Worm (Caenorhabditis elegans) whole organism, young adult: ENCODE data around the gene B0464.9.

Source experiments
- B0019.2 ChIP-seq: fragments of 200-800 bp; sonication (Bioruptor generic); conservative IDR thresholded peaks from 2 replicates; pipeline ENCODE4 v1.3.6; 2022; ENCODE audit warnings: missing genetic modification reagents, missing genetic modification characterization, missing compliant biosample characterization
- B0035.1 ChIP-seq: sonication (generic microtip); optimal IDR thresholded peaks from 2 replicates; lab custom pipeline; 2016; ENCODE audit warnings: missing genetic modification characterization, mild to moderate bottlenecking, missing compliant biosample characterization, missing genotype, missing genetic modification reagents
- C06A6.2 ChIP-seq: fragments of 200-800 bp; sonication (Bioruptor generic); conservative IDR thresholded peaks from 2 replicates; pipeline ENCODE4 v1.3.6; 2022; ENCODE audit warnings: missing genetic modification characterization, missing compliant biosample characterization
- F49E8.2 ChIP-seq: sonication (generic microtip); optimal IDR thresholded peaks from 3 replicates; lab custom pipeline; 2017; ENCODE audit warnings: missing genetic modification characterization, mild to moderate bottlenecking, missing compliant biosample characterization, antibody characterized with exemption, moderate library complexity; ENCODE audit not compliant: insufficient read depth
- F52B5.7 ChIP-seq: sonication (generic microtip); optimal IDR thresholded peaks from 2 replicates; lab custom pipeline; 2016; ENCODE audit warnings: mild to moderate bottlenecking, missing genetic modification characterization, missing compliant biosample characterization
- F57A8.1 ChIP-seq: fragments of 200-800 bp; sonication (Bioruptor generic); optimal IDR thresholded peaks from 2 replicates; lab custom pipeline; 2018; ENCODE audit warnings: mild to moderate bottlenecking, missing genetic modification characterization, moderate library complexity, missing compliant biosample characterization
- K11D2.4 ChIP-seq: fragments of 200-800 bp; sonication (Bioruptor generic); IDR thresholded peaks from 2 replicates; pipeline ENCODE4 v1.3.6; 2022; ENCODE audit warnings: missing genetic modification reagents, missing genetic modification characterization, missing compliant biosample characterization
- K12H6.12 ChIP-seq: fragments of 200-800 bp; sonication (Bioruptor generic); optimal IDR thresholded peaks from 2 replicates; lab custom pipeline; 2018; ENCODE audit warnings: mild to moderate bottlenecking, missing genetic modification characterization, missing compliant biosample characterization
- Y53F4B.3 ChIP-seq: fragments of 200-800 bp; sonication (Bioruptor generic); IDR thresholded peaks from 2 replicates; pipeline ENCODE4 v1.3.6; 2022; ENCODE audit warnings: missing genetic modification reagents, missing genetic modification characterization, missing compliant biosample characterization
- Y95B8A.8 ChIP-seq: fragments of 200-800 bp; sonication (Bioruptor generic); IDR thresholded peaks from 2 replicates; pipeline ENCODE4 v1.3.6; 2022; ENCODE audit warnings: missing genetic modification reagents, missing genetic modification characterization, missing compliant biosample characterization
- ZK185.1 ChIP-seq: sonication (generic microtip); optimal IDR thresholded peaks from 2 replicates; lab custom pipeline; 2016; ENCODE audit warnings: mild to moderate bottlenecking, missing genetic modification characterization, missing compliant biosample characterization; ENCODE audit not compliant: poor library complexity, severe bottlenecking
- akir-1 ChIP-seq: fragments of 200-800 bp; sonication (Bioruptor generic); optimal IDR thresholded peaks from 2 replicates; lab custom pipeline; 2018; ENCODE audit warnings: mild to moderate bottlenecking, missing genetic modification characterization, moderate library complexity, missing compliant biosample characterization
- atf-7 ChIP-seq: sonication (generic microtip); optimal IDR thresholded peaks from 2 replicates; lab custom pipeline; 2017; ENCODE audit warnings: mild to moderate bottlenecking, missing genetic modification characterization, missing compliant biosample characterization
- ceh-27 ChIP-seq: fragments of 200-800 bp; sonication (Bioruptor generic); optimal IDR thresholded peaks from 2 replicates; lab custom pipeline; 2018; ENCODE audit warnings: mild to moderate bottlenecking, missing genetic modification characterization, moderate library complexity, missing compliant biosample characterization
- ceh-40 ChIP-seq: fragments of 200-800 bp; sonication (Bioruptor generic); IDR thresholded peaks from 2 replicates; pipeline ENCODE4 v1.3.6; 2022; ENCODE audit warnings: missing genetic modification characterization, missing compliant biosample characterization
- ceh-58 ChIP-seq: fragments of 200-800 bp; sonication (Bioruptor generic); IDR thresholded peaks from 2 replicates; pipeline ENCODE4 v1.3.6; 2022; ENCODE audit warnings: missing genetic modification characterization, missing compliant biosample characterization
- ceh-91 ChIP-seq: fragments of 200-800 bp; sonication (Bioruptor generic); IDR thresholded peaks from 2 replicates; pipeline ENCODE4 v1.3.6; 2022; ENCODE audit warnings: missing genetic modification reagents, missing genetic modification characterization, missing compliant biosample characterization
- chd-7 ChIP-seq: sonication (generic microtip); optimal IDR thresholded peaks from 2 replicates; lab custom pipeline; 2016; ENCODE audit warnings: mild to moderate bottlenecking, missing genetic modification characterization, moderate library complexity, missing compliant biosample characterization
- dox-1 ChIP-seq: fragments of 200-800 bp; sonication (Bioruptor generic); IDR thresholded peaks from 2 replicates; pipeline ENCODE4 v1.3.6; 2022; ENCODE audit warnings: missing genetic modification reagents, missing genetic modification characterization, missing compliant biosample characterization
- dpff-1 ChIP-seq: sonication (generic microtip); optimal IDR thresholded peaks from 2 replicates; lab custom pipeline; 2017; ENCODE audit warnings: mild to moderate bottlenecking, missing genetic modification characterization, missing compliant biosample characterization
- egl-18 ChIP-seq: fragments of 200-800 bp; sonication (Bioruptor generic); IDR thresholded peaks from 2 replicates; pipeline ENCODE4 v1.3.6; 2022; ENCODE audit warnings: missing genetic modification reagents, missing genetic modification characterization, missing compliant biosample characterization
- egrh-3 ChIP-seq: fragments of 200-800 bp; sonication (Bioruptor generic); IDR thresholded peaks from 2 replicates; pipeline ENCODE4 v1.3.6; 2022; ENCODE audit warnings: missing genetic modification reagents, missing genetic modification characterization, missing compliant biosample characterization
- ets-4 ChIP-seq: fragments of 200-800 bp; sonication (Bioruptor generic); optimal IDR thresholded peaks from 2 replicates; lab custom pipeline; 2018; ENCODE audit warnings: mild to moderate bottlenecking, missing genetic modification characterization, missing compliant biosample characterization
- gei-17 ChIP-seq: fragments of 200-800 bp; sonication (Bioruptor generic); optimal IDR thresholded peaks from 2 replicates; lab custom pipeline; 2018; ENCODE audit warnings: mild to moderate bottlenecking, missing genetic modification characterization, missing compliant biosample characterization
- hlh-26 ChIP-seq: fragments of 200-800 bp; sonication (Bioruptor generic); conservative IDR thresholded peaks from 2 replicates; pipeline ENCODE4 v1.3.6; 2022; ENCODE audit warnings: missing genetic modification reagents, missing genetic modification characterization, missing compliant biosample characterization
- lin-26 ChIP-seq: fragments of 200-800 bp; sonication (Bioruptor generic); IDR thresholded peaks from 2 replicates; pipeline ENCODE4 v1.3.6; 2022; ENCODE audit warnings: missing genetic modification reagents, missing genetic modification characterization, missing compliant biosample characterization
- lin-54 ChIP-seq: fragments of 200-800 bp; sonication (Bioruptor generic); optimal IDR thresholded peaks from 2 replicates; lab custom pipeline; 2018; ENCODE audit warnings: mild to moderate bottlenecking, missing genetic modification characterization, missing compliant biosample characterization
- lir-1 ChIP-seq: fragments of 200-800 bp; sonication (Bioruptor generic); conservative IDR thresholded peaks from 2 replicates; pipeline ENCODE4 v1.3.6; 2022; ENCODE audit warnings: missing genetic modification reagents, missing genetic modification characterization, missing compliant biosample characterization
- lsy-27 ChIP-seq: sonication (generic microtip); optimal IDR thresholded peaks from 2 replicates; lab custom pipeline; 2017; ENCODE audit warnings: missing genetic modification characterization, mild to moderate bottlenecking, missing compliant biosample characterization, antibody characterized with exemption, missing genotype, borderline replicate concordance; ENCODE audit not compliant: insufficient read depth
- madf-10 ChIP-seq: sonication (generic microtip); optimal IDR thresholded peaks from 2 replicates; lab custom pipeline; 2016; ENCODE audit warnings: mild to moderate bottlenecking, missing genetic modification characterization, missing compliant biosample characterization
- madf-3 ChIP-seq: fragments of 200-800 bp; sonication (Bioruptor generic); IDR thresholded peaks from 2 replicates; pipeline ENCODE4 v1.3.6; 2022; ENCODE audit warnings: missing genetic modification reagents, missing genetic modification characterization, missing compliant biosample characterization
- madf-6 ChIP-seq: fragments of 200-800 bp; sonication (Bioruptor generic); IDR thresholded peaks from 2 replicates; pipeline ENCODE4 v1.3.6; 2022; ENCODE audit warnings: missing genetic modification reagents, missing genetic modification characterization, missing compliant biosample characterization
- nfya-1 ChIP-seq: sonication (generic microtip); optimal IDR thresholded peaks from 2 replicates; lab custom pipeline; 2017; ENCODE audit warnings: antibody characterized with exemption, missing compliant biosample characterization, missing genetic modification characterization, borderline replicate concordance; ENCODE audit not compliant: insufficient read depth
- nhr-27 ChIP-seq: fragments of 200-800 bp; sonication (Bioruptor generic); optimal IDR thresholded peaks from 2 replicates; lab custom pipeline; 2018; ENCODE audit warnings: mild to moderate bottlenecking, missing genetic modification characterization, moderate library complexity, missing compliant biosample characterization
- pha-4 ChIP-seq: fragments of 150-350 bp; sonication (generic microtip); optimal IDR thresholded peaks from 2 replicates; lab custom pipeline; 2014; ENCODE audit warnings: missing biosample characterization, missing genetic modification reagents, missing genetic modification characterization
- rpc-1 ChIP-seq, 2 experiments: fragments of 150-350 bp in 1 of 2; sonication (generic microtip) in 1 of 2; optimal IDR thresholded peaks; 2 replicates each; lab custom pipeline; 2014 to 2018; ENCODE audit warnings: missing biosample characterization in 1 of 2, missing genetic modification characterization in 1 of 2, missing genetic modification reagents in 1 of 2, missing genotype in 1 of 2
- sdz-38 ChIP-seq: sonication (generic microtip); optimal IDR thresholded peaks from 2 replicates; lab custom pipeline; 2016; ENCODE audit warnings: missing genotype, missing genetic modification characterization, missing compliant biosample characterization
- snpc-1.1 ChIP-seq: sonication (generic microtip); optimal IDR thresholded peaks from 2 replicates; lab custom pipeline; 2017; ENCODE audit warnings: missing genetic modification characterization, mild to moderate bottlenecking, missing compliant biosample characterization, antibody characterized with exemption, moderate library complexity, missing genotype, missing genetic modification reagents; ENCODE audit not compliant: insufficient read depth
- snpc-4 ChIP-seq, 5 experiments: fragments of 150-350 bp in 1 of 5; sonication (generic microtip) in 4 of 5; optimal IDR thresholded peaks; 2 replicates each; lab custom pipeline; 2014 to 2018; ENCODE audit warnings: missing genetic modification characterization in 5 of 5, missing biosample characterization in 3 of 5, antibody characterized with exemption in 2 of 5, mild to moderate bottlenecking in 2 of 5, missing compliant biosample characterization in 2 of 5, missing genotype in 2 of 5, moderate library complexity in 2 of 5, missing genetic modification reagents in 1 of 5
- tbp1 ChIP-seq: fragments of 200-800 bp; sonication (Bioruptor generic); optimal IDR thresholded peaks from 2 replicates; lab custom pipeline; 2018; ENCODE audit warnings: mild to moderate bottlenecking, missing genetic modification characterization, missing compliant biosample characterization
- tlf-1 ChIP-seq: fragments of 200-800 bp; sonication (Bioruptor generic); optimal IDR thresholded peaks from 2 replicates; lab custom pipeline; 2018; ENCODE audit warnings: mild to moderate bottlenecking, missing genetic modification characterization, missing compliant biosample characterization
- unc-130 ChIP-seq: sonication (generic microtip); optimal IDR thresholded peaks from 2 replicates; lab custom pipeline; 2016; ENCODE audit warnings: missing genetic modification reagents, missing genetic modification characterization, missing compliant biosample characterization
- xnd-1 ChIP-seq: sonication (generic microtip); optimal IDR thresholded peaks from 2 replicates; lab custom pipeline; 2016; ENCODE audit warnings: missing genotype, missing genetic modification reagents, missing genetic modification characterization, missing compliant biosample characterization
- zim-3 ChIP-seq: sonication (generic microtip); optimal IDR thresholded peaks from 2 replicates; lab custom pipeline; 2017; ENCODE audit warnings: mild to moderate bottlenecking, missing genetic modification characterization, moderate library complexity, missing compliant biosample characterization
- ztf-22 ChIP-seq: fragments of 200-800 bp; sonication (Bioruptor generic); optimal IDR thresholded peaks from 2 replicates; lab custom pipeline; 2018; ENCODE audit warnings: mild to moderate bottlenecking, missing genetic modification characterization, moderate library complexity, missing compliant biosample characterization
- ztf-6 ChIP-seq: fragments of 200-800 bp; sonication (Bioruptor generic); IDR thresholded peaks from 2 replicates; pipeline ENCODE4 v1.3.6; 2022; ENCODE audit warnings: missing genetic modification reagents, missing genetic modification characterization, missing compliant biosample characterization

Gene B0464.9

ce11 chrIII:9509764-9510370 is 44.3 kb downstream of the B0464.9 start:
- TF ChIP-seq zim-3 (no peak), madf-10 (tag; lab: Kevin White, UChicago) (peak; percentile 33), dox-1 (GFP tag; lab: Robert Waterston, UW) (no peak), atf-7 (peak; percentile 51), hlh-26 (no peak), rpc-1 (optimal IDR thresholded peaks at IDR 0.05; lab: Kevin White, UChicago) (no peak), rpc-1 (tag; optimal IDR thresholded peaks at IDR 0.05; lab: Kevin White, UChicago) (no peak), K12H6.12 (tag; lab: Kevin White, UChicago) (peak; percentile 12), ceh-27 (peak; percentile 74), F52B5.7 (tag; lab: Kevin White, UChicago) (peak; percentile 73), ZK185.1 (tag; lab: Kevin White, UChicago) (peak; percentile 10), Y95B8A.8 (GFP tag; lab: Robert Waterston, UW) (no peak), madf-3 (GFP tag; lab: Robert Waterston, UW) (0 out of 2 replicates have a peak, but pooled peaks have one; percentile 29), nfya-1 (tag; lab: Kevin White, UChicago) (no peak), unc-130 (GFP tag; lab: Kevin White, UChicago) (peak; percentile 3), ceh-91 (GFP tag; lab: Robert Waterston, UW) (no peak), B0019.2 (0 out of 2 replicates have a peak, but pooled peaks have one; percentile 43), pha-4 (tag; lab: Kevin White, UChicago) (no peak), ets-4 (no peak), chd-7 (peak; percentile 65), Y53F4B.3 (GFP tag; lab: Robert Waterston, UW) (no peak), egl-18 (no peak), K11D2.4 (no peak), ceh-40 (GFP tag; lab: Robert Waterston, UW) (0 out of 2 replicates have a peak, but pooled peaks have one; percentile 9), ztf-6 (no peak), lin-54 (GFP tag; lab: Kevin White, UChicago) (no peak), B0035.1 (tag; lab: Kevin White, UChicago) (peak; percentile 48), snpc-1.1 (tag; lab: Kevin White, UChicago) (no peak), madf-6 (peak; percentile 49), sdz-38 (tag; lab: Kevin White, UChicago) (no peak), akir-1 (GFP tag; lab: Kevin White, UChicago) (no peak), F57A8.1 (GFP tag; lab: Kevin White, UChicago) (no peak), lsy-27 (no peak), C06A6.2 (no peak), xnd-1 (tag; lab: Kevin White, UChicago) (peak; percentile 9), tbp1 (no peak), F49E8.2 (tag; lab: Kevin White, UChicago) (no peak), ztf-22 (GFP tag; lab: Kevin White, UChicago) (no peak), nhr-27 (peak; percentile 65), gei-17 (GFP tag; lab: Kevin White, UChicago) (peak; percentile 24), snpc-4 (GFP tag; optimal IDR thresholded peaks at IDR 0.05; lab: Kevin White, UChicago) (no peak), snpc-4 (tag; optimal IDR thresholded peaks at IDR 0.05; lab: Kevin White, UChicago) (peak in 1 of 4 experiments; percentile 57), ceh-58 (GFP tag; lab: Robert Waterston, UW) (no peak), dpff-1 (no peak), egrh-3 (GFP tag; lab: Robert Waterston, UW) (no peak), lin-26 (GFP tag; lab: Robert Waterston, UW) (0 out of 2 replicates have a peak, but pooled peaks have one; percentile 21), tlf-1 (peak; percentile 77), lir-1 (GFP tag; lab: Robert Waterston, UW) (no peak)
